Worm (Caenorhabditis elegans) whole organism, young adult: Measurements from ENCODE around the gene W04D2.4.

Experiments used
- B0035.1 ChIP-seq: sonication (generic microtip); optimal IDR thresholded peaks from 2 replicates; lab custom pipeline; 2016; ENCODE audit warnings: missing genetic modification characterization, mild to moderate bottlenecking, missing compliant biosample characterization, missing genotype, missing genetic modification reagents
- D2030.7 ChIP-seq: fragments of 200-800 bp; sonication (Bioruptor generic); IDR thresholded peaks from 2 replicates; pipeline ENCODE4 v1.3.6; 2022; ENCODE audit warnings: missing genetic modification reagents, missing genetic modification characterization, missing compliant biosample characterization
- F55B11.4 ChIP-seq: sonication (generic microtip); optimal IDR thresholded peaks from 2 replicates; lab custom pipeline; 2016; ENCODE audit warnings: missing compliant biosample characterization, missing genetic modification characterization, borderline replicate concordance; ENCODE audit not compliant: insufficient read depth
- egl-44 ChIP-seq: fragments of 200-800 bp; sonication (Bioruptor generic); IDR thresholded peaks from 2 replicates; pipeline ENCODE4 v1.3.6; 2022; ENCODE audit warnings: missing genetic modification reagents, missing genetic modification characterization, missing compliant biosample characterization
- let-526 ChIP-seq: fragments of 200-800 bp; sonication (Bioruptor generic); IDR thresholded peaks from 2 replicates; pipeline ENCODE4 v1.3.6; 2022; ENCODE audit warnings: missing genetic modification reagents, missing genetic modification characterization, missing compliant biosample characterization
- lin-35 ChIP-seq, 3 experiments: fragments of 150-350 bp in 2 of 3; sonication (generic microtip) in 1 of 3; optimal IDR thresholded peaks; 2 replicates each; lab custom pipeline; 2014 to 2018; ENCODE audit warnings: missing biosample characterization in 3 of 3, missing genetic modification characterization in 3 of 3, missing genetic modification reagents in 3 of 3
- madf-6 ChIP-seq: fragments of 200-800 bp; sonication (Bioruptor generic); IDR thresholded peaks from 2 replicates; pipeline ENCODE4 v1.3.6; 2022; ENCODE audit warnings: missing genetic modification reagents, missing genetic modification characterization, missing compliant biosample characterization
- nfya-1 ChIP-seq: sonication (generic microtip); optimal IDR thresholded peaks from 2 replicates; lab custom pipeline; 2017; ENCODE audit warnings: antibody characterized with exemption, missing compliant biosample characterization, missing genetic modification characterization, borderline replicate concordance; ENCODE audit not compliant: insufficient read depth
- pha-4 ChIP-seq: fragments of 150-350 bp; sonication (generic microtip); optimal IDR thresholded peaks from 2 replicates; lab custom pipeline; 2014; ENCODE audit warnings: missing biosample characterization, missing genetic modification reagents, missing genetic modification characterization
- snpc-4 ChIP-seq, 5 experiments: fragments of 150-350 bp in 1 of 5; sonication (generic microtip) in 4 of 5; optimal IDR thresholded peaks; 2 replicates each; lab custom pipeline; 2014 to 2018; ENCODE audit warnings: missing genetic modification characterization in 5 of 5, missing biosample characterization in 3 of 5, antibody characterized with exemption in 2 of 5, mild to moderate bottlenecking in 2 of 5, missing compliant biosample characterization in 2 of 5, missing genotype in 2 of 5, moderate library complexity in 2 of 5, missing genetic modification reagents in 1 of 5
- tlf-1 ChIP-seq: fragments of 200-800 bp; sonication (Bioruptor generic); optimal IDR thresholded peaks from 2 replicates; lab custom pipeline; 2018; ENCODE audit warnings: mild to moderate bottlenecking, missing genetic modification characterization, missing compliant biosample characterization

- TF ChIP-seq pha-4, result no peak
- no peak for TF ChIP-seq nfya-1
- TF ChIP-seq madf-6 (GFP tag; lab: Robert Waterston, UW), result no peak
- TF ChIP-seq lin-35 (GFP tag; optimal IDR thresholded peaks at IDR 0.05; lab: Kevin White, UChicago), result peak in 1 of 3 experiments; percentile 38
- TF ChIP-seq D2030.7 (GFP tag; lab: Robert Waterston, UW), result no peak
- TF ChIP-seq tlf-1 (GFP tag; lab: Kevin White, UChicago), result no peak
- no peak for TF ChIP-seq snpc-4 (GFP tag; optimal IDR thresholded peaks at IDR 0.05; lab: Kevin White, UChicago)
- no peak for TF ChIP-seq snpc-4 (tag; optimal IDR thresholded peaks at IDR 0.05; lab: Kevin White, UChicago)
- TF ChIP-seq let-526 (GFP tag; lab: Robert Waterston, UW), result no peak
- TF ChIP-seq F55B11.4 (tag; lab: Kevin White, UChicago), result no peak
- no peak for TF ChIP-seq egl-44 (GFP tag; lab: Robert Waterston, UW)
- no peak for TF ChIP-seq B0035.1 (tag; lab: Kevin White, UChicago)
Measured at ce11 chrV:12460583-12460982, 37.0 kb downstream of the W04D2.4 start.
